Worm (Caenorhabditis elegans) whole organism, L4 larva: Measurements from ENCODE around the gene Y43F8C.23.

Source experiments
- ama-1 ChIP-seq: fragments of 150-350 bp; optimal IDR thresholded peaks from 2 replicates; lab custom pipeline; 2014; ENCODE audit warnings: inconsistent platforms, mixed read lengths
- lin-38 ChIP-seq: fragments of 200-800 bp; sonication (Bioruptor generic); IDR thresholded peaks from 2 replicates; pipeline ENCODE4 v1.3.6; 2022; ENCODE audit warnings: missing genetic modification reagents, missing genetic modification characterization, missing compliant biosample characterization

- TF ChIP-seq ama-1 (lab: Kevin White, UChicago) (no peak), lin-38 (GFP tag; lab: Robert Waterston, UW) (no peak)
These were observed 47.7 kb upstream of the Y43F8C.23 start for ce11 chrV:19759282-19759681.
